Worm (Caenorhabditis elegans) whole organism, mixed stage, embryonic: ENCODE measurements around the gene cysl-4.

Experiments used
- M03D4.4 ChIP-seq: sonication (generic microtip); optimal IDR thresholded peaks from 2 replicates; lab custom pipeline; 2017; ENCODE audit warnings: mild to moderate bottlenecking, missing genetic modification characterization, missing compliant biosample characterization
- bed-3 ChIP-seq: fragments of 200-800 bp; sonication (Bioruptor generic); optimal IDR thresholded peaks from 3 replicates; lab custom pipeline; 2018; ENCODE audit warnings: mild to moderate bottlenecking, missing genetic modification characterization, moderate library complexity, missing compliant biosample characterization
- ceh-39 ChIP-seq: fragments of 150-350 bp; optimal IDR thresholded peaks from 2 replicates; lab custom pipeline; 2014; ENCODE audit warnings: missing biosample characterization, missing genetic modification characterization
- ceh-43 ChIP-seq: fragments of 200-800 bp; sonication (Bioruptor generic); optimal IDR thresholded peaks from 2 replicates; lab custom pipeline; 2018; ENCODE audit warnings: mild to moderate bottlenecking, missing genetic modification characterization, moderate library complexity, missing compliant biosample characterization
- ceh-83 ChIP-seq: fragments of 200-800 bp; sonication (Bioruptor generic); optimal IDR thresholded peaks from 2 replicates; lab custom pipeline; 2018; ENCODE audit warnings: mild to moderate bottlenecking, missing genetic modification characterization, missing compliant biosample characterization
- ces-1 ChIP-seq: fragments of 150-350 bp; optimal IDR thresholded peaks from 2 replicates; lab custom pipeline; 2014; ENCODE audit warnings: missing biosample characterization, missing genetic modification reagents, missing genetic modification characterization
- cnd-1 ChIP-seq: fragments of 200-800 bp; sonication (Bioruptor generic); optimal IDR thresholded peaks from 2 replicates; lab custom pipeline; 2018; ENCODE audit warnings: mild to moderate bottlenecking, missing genetic modification characterization, missing compliant biosample characterization
- elt-1 ChIP-seq: sonication (generic microtip); optimal IDR thresholded peaks from 2 replicates; lab custom pipeline; 2017; ENCODE audit warnings: missing genetic modification characterization, mild to moderate bottlenecking, missing compliant biosample characterization, antibody characterized with exemption, moderate library complexity, borderline replicate concordance; ENCODE audit not compliant: insufficient read depth
- elt-3 ChIP-seq: fragments of 150-350 bp; optimal IDR thresholded peaks from 2 replicates; lab custom pipeline; 2014; ENCODE audit warnings: missing biosample characterization, missing genetic modification characterization
- flh-1 ChIP-seq: fragments of 200-800 bp; sonication (Bioruptor generic); optimal IDR thresholded peaks from 2 replicates; lab custom pipeline; 2018; ENCODE audit warnings: mild to moderate bottlenecking, missing genetic modification characterization, moderate library complexity, missing compliant biosample characterization
- ham-2 ChIP-seq: fragments of 200-800 bp; sonication (Bioruptor generic); optimal IDR thresholded peaks from 2 replicates; lab custom pipeline; 2018; ENCODE audit warnings: mild to moderate bottlenecking, missing genetic modification characterization, missing compliant biosample characterization
- hlh-1 ChIP-seq: fragments of 150-350 bp; optimal IDR thresholded peaks from 2 replicates; lab custom pipeline; 2014; ENCODE audit warnings: missing biosample characterization, missing genetic modification reagents, missing genetic modification characterization
- lin-13 ChIP-seq: fragments of 150-350 bp; optimal IDR thresholded peaks from 2 replicates; lab custom pipeline; 2014; ENCODE audit warnings: missing biosample characterization, missing genetic modification characterization
- lin-32 ChIP-seq: fragments of 200-800 bp; sonication (Bioruptor generic); optimal IDR thresholded peaks from 2 replicates; lab custom pipeline; 2018; ENCODE audit warnings: mild to moderate bottlenecking, missing genetic modification characterization, missing compliant biosample characterization
- lsy-2 ChIP-seq: fragments of 150-350 bp; optimal IDR thresholded peaks from 2 replicates; lab custom pipeline; 2014; ENCODE audit warnings: missing biosample characterization, missing genetic modification characterization
- mab-5 ChIP-seq: fragments of 150-350 bp; optimal IDR thresholded peaks from 2 replicates; lab custom pipeline; 2014; ENCODE audit warnings: missing biosample characterization, missing genetic modification characterization
- mls-2 ChIP-seq: sonication (generic microtip); optimal IDR thresholded peaks from 2 replicates; lab custom pipeline; 2016; ENCODE audit warnings: mild to moderate bottlenecking, missing genetic modification characterization, moderate library complexity, missing compliant biosample characterization
- nhr-12 ChIP-seq: fragments of 150-350 bp; optimal IDR thresholded peaks from 2 replicates; lab custom pipeline; 2014; ENCODE audit warnings: missing biosample characterization, missing genetic modification characterization
- nhr-2 ChIP-seq: fragments of 150-350 bp; optimal IDR thresholded peaks from 2 replicates; lab custom pipeline; 2014; ENCODE audit warnings: missing biosample characterization, missing genetic modification characterization
- nhr-237 ChIP-seq: fragments of 150-350 bp; optimal IDR thresholded peaks from 2 replicates; lab custom pipeline; 2014; ENCODE audit warnings: missing biosample characterization, missing genetic modification characterization
- nhr-28 ChIP-seq: fragments of 150-350 bp; optimal IDR thresholded peaks from 2 replicates; lab custom pipeline; 2014; ENCODE audit warnings: missing biosample characterization, missing genetic modification characterization
- nhr-76 ChIP-seq: sonication (generic microtip); optimal IDR thresholded peaks from 2 replicates; lab custom pipeline; 2017; ENCODE audit warnings: missing biosample characterization, missing genetic modification characterization
- pha-4 ChIP-seq: fragments of 150-350 bp; optimal IDR thresholded peaks from 2 replicates; lab custom pipeline; 2018; ENCODE audit warnings: missing biosample characterization, missing genetic modification reagents, missing genetic modification characterization
- snpc-4 ChIP-seq: fragments of 150-350 bp; optimal IDR thresholded peaks from 2 replicates; lab custom pipeline; 2014; ENCODE audit warnings: missing biosample characterization, missing genetic modification characterization
- tbx-8 ChIP-seq: fragments of 200-800 bp; sonication (Bioruptor generic); optimal IDR thresholded peaks from 2 replicates; lab custom pipeline; 2018; ENCODE audit warnings: mild to moderate bottlenecking, missing genetic modification characterization, moderate library complexity, missing compliant biosample characterization
- unc-120 ChIP-seq: sonication (generic microtip); optimal IDR thresholded peaks from 2 replicates; lab custom pipeline; 2017; ENCODE audit warnings: missing genetic modification characterization, missing compliant biosample characterization; ENCODE audit not compliant: poor library complexity, severe bottlenecking
- unc-39 ChIP-seq: fragments of 150-350 bp; optimal IDR thresholded peaks from 2 replicates; lab custom pipeline; 2014; ENCODE audit warnings: missing biosample characterization, missing genetic modification characterization
- unc-62 ChIP-seq: fragments of 150-350 bp; optimal IDR thresholded peaks from 2 replicates; lab custom pipeline; 2014; ENCODE audit warnings: missing biosample characterization, missing genetic modification reagents, missing genetic modification characterization
- zip-8 ChIP-seq: fragments of 150-350 bp; optimal IDR thresholded peaks from 2 replicates; lab custom pipeline; 2014; ENCODE audit warnings: missing biosample characterization, missing genetic modification characterization
- ztf-11 ChIP-seq: fragments of 150-350 bp; optimal IDR thresholded peaks from 2 replicates; lab custom pipeline; 2014; ENCODE audit warnings: missing biosample characterization, missing genetic modification characterization

Gene cysl-4

DNA sequence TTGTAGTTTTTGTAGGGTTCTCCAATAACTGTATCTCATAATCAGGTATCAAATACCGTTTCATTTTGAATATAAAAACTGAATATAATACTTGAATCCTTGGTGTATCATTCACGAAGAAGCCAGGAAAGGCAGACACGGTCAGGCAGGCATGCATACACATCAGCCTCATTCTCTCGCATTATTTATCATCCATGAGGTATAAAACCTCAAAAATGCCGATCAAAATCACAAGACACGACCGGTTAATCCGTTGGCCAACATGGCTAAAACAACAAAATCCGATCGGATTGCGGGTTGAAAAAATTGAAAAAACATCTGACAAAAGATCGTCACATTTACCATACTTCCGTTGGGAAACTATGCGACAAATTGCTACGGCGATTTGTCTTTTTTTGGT is 17.6 kb downstream of the cysl-4 start, which contains the start of gene F59A7.5:
TSS of gene F59A7.5 (plus strand) at position 301 of the 400 bp plus-strand sequence.
- TF ChIP-seq lin-32 (GFP tag; lab: Kevin White, UChicago) (no peak), tbx-8 (GFP tag; lab: Kevin White, UChicago) (no peak), nhr-237 (no peak), mls-2 (tag; lab: Kevin White, UChicago) (no peak), ztf-11 (tag; lab: Kevin White, UChicago) (no peak), M03D4.4 (tag; lab: Kevin White, UChicago) (no peak)

- TF ChIP-seq unc-62 (GFP tag; lab: Kevin White, UChicago) (no peak), lin-13 (tag; lab: Kevin White, UChicago) (no peak), ces-1 (no peak), lsy-2 (tag; lab: Kevin White, UChicago) (no peak), nhr-28 (tag; lab: Kevin White, UChicago) (no peak), ceh-83 (GFP tag; lab: Kevin White, UChicago) (no peak), mab-5 (tag; lab: Kevin White, UChicago) (no peak)
Observed at ce11 chrV:2027787-2028186, 23.0 kb downstream of the cysl-4 start, which contains the start of gene srab-13. srab-13 (minus strand) TSS chrV:2027887.

ce11 chrV:2029877-2030276 is 25.1 kb downstream of the cysl-4 start, which contains the start of gene F59A7.12:
F59A7.12 (plus strand) TSS chrV:2030177.
- no peak for TF ChIP-seq tbx-8 (GFP tag; lab: Kevin White, UChicago)
- no peak for TF ChIP-seq lin-13 (tag; lab: Kevin White, UChicago)
- TF ChIP-seq, all 35 proteins: peak for 0

ce11 chrV:2030661-2031060 is 25.9 kb downstream of the cysl-4 start:
- TF ChIP-seq elt-1 (tag; lab: Kevin White, UChicago) (no peak), nhr-28 (tag; lab: Kevin White, UChicago) (no peak), hlh-1 (tag; lab: Kevin White, UChicago) (no peak)

DNA sequence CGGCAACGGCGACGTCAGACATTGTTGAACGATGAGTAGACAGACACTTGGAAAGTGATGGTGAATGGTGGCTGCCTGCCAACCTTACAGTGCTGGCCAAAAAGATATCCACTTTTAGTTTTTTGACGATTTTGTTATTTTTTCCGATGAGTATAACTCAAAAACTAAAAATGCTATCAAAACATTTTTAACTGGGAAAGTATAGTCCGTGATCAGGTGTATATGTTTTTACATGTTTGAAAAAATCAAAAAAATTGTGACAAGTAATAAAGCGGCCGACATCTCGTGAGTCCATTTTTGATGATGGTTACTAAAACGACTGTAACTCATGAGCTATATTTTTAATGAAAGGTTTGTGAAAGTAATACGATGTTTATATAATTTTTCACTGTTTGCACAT is 26.7 kb downstream of the cysl-4 start, which contains the start of gene hil-6:
TSS of gene hil-6 (minus strand) at position 101 of the 400 bp plus-strand sequence.
- no peak for TF ChIP-seq mls-2 (tag; lab: Kevin White, UChicago)
- TF ChIP-seq, all 35 proteins: peak for 0

DNA sequence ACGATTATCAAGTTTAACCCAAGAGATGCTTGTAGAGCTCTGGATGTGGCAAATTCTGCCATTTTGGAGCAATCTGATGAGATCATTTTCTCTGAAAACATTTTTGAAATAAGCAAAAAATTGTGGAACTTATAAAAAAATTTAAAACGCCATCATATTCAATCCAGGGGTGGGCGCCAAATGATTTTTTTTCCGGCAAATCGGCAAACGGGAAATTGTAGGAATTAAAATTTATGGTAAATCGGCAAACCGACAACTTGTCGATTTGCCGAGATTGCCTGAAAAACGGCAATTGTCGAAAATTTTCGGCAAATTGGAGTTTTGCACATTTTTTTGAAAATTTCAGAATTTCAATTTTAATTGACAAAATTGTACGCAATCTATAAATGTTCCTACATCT is 30.8 kb downstream of the cysl-4 start, which contains the start of gene srab-23:
TSS of gene srab-23 (minus strand) at position 101 of the 400 bp plus-strand sequence.
- TF ChIP-seq flh-1, result no peak
- TF ChIP-seq ztf-11 (tag; lab: Kevin White, UChicago), result no peak
- TF ChIP-seq ceh-83 (GFP tag; lab: Kevin White, UChicago), result no peak
- no peak for TF ChIP-seq snpc-4 (tag; lab: Kevin White, UChicago)

DNA sequence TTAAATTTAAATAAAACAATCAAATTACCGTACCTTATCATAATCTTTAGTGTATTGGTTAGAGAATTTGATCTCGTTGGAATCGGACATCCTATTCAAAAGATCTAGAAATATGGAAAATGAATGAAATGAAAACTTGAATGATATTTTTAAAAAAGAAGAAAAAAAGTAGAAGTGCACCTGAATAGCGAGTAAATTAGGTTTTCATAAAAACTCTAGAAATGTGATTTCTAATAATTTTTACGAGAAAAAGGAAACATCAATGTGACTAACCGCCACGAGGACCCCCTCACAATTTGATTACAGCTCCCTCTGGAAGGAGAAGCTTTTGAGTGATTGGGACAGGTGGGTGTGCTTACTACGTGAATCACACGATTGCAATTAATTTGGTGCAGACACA is 41.2 kb downstream of the cysl-4 start, which contains the start of gene Y40B10A.5:
TSS of gene Y40B10A.5 (minus strand) at position 101 of the 400 bp plus-strand sequence.
- TF ChIP-seq zip-8 (tag; lab: Kevin White, UChicago), result no peak
- no peak for TF ChIP-seq unc-120
- TF ChIP-seq elt-3 (tag; lab: Kevin White, UChicago), result no peak
- TF ChIP-seq lin-13 (tag; lab: Kevin White, UChicago), result no peak
- no peak for TF ChIP-seq ceh-43 (GFP tag; lab: Kevin White, UChicago)
- no peak for TF ChIP-seq nhr-76 (tag; lab: Kevin White, UChicago)
- no peak for TF ChIP-seq ztf-11 (tag; lab: Kevin White, UChicago)
- no peak for TF ChIP-seq pha-4
- no peak for TF ChIP-seq hlh-1 (tag; lab: Kevin White, UChicago)
- no peak for TF ChIP-seq mls-2 (tag; lab: Kevin White, UChicago)
- no peak for TF ChIP-seq ham-2 (GFP tag; lab: Kevin White, UChicago)
- no peak for TF ChIP-seq nhr-12 (tag; lab: Kevin White, UChicago)
- TF ChIP-seq M03D4.4 (tag; lab: Kevin White, UChicago), result no peak
- TF ChIP-seq tbx-8 (GFP tag; lab: Kevin White, UChicago), result no peak

- TF ChIP-seq snpc-4 (tag; lab: Kevin White, UChicago) (no peak), cnd-1 (tag; lab: Kevin White, UChicago) (no peak), unc-62 (GFP tag; lab: Kevin White, UChicago) (no peak), bed-3 (no peak), unc-39 (tag; lab: Kevin White, UChicago) (no peak), ceh-39 (tag; lab: Kevin White, UChicago) (no peak), lin-32 (GFP tag; lab: Kevin White, UChicago) (no peak), elt-1 (tag; lab: Kevin White, UChicago) (no peak), nhr-2 (tag; lab: Kevin White, UChicago) (no peak), flh-1 (no peak), lsy-2 (tag; lab: Kevin White, UChicago) (no peak), ces-1 (no peak), ceh-43 (GFP tag; lab: Kevin White, UChicago) (no peak), ztf-11 (tag; lab: Kevin White, UChicago) (no peak)
Observed at ce11 chrV:2050136-2050535, 45.4 kb downstream of the cysl-4 start, which contains the start of gene comt-4. comt-4 (minus strand) TSS chrV:2050185.
